Worm (Caenorhabditis elegans) whole organism, L1 larva: ENCODE measurements around the gene F36D3.8.
"Not testable (repeated sequence)": the region's sequence is repeated elsewhere in the genome, so short reads cannot be mapped to it uniquely, and the experiment has no call there.

ENCODE experiments used
- egl-13 ChIP-seq: sonication (generic microtip); optimal IDR thresholded peaks from 2 replicates; lab custom pipeline; 2016; ENCODE audit warnings: missing genotype, missing genetic modification reagents, missing genetic modification characterization, missing compliant biosample characterization
- fos-1 ChIP-seq: fragments of 150-350 bp; optimal IDR thresholded peaks from 2 replicates; lab custom pipeline; 2014; ENCODE audit warnings: missing biosample characterization, missing genetic modification characterization
- nhr-12 ChIP-seq: sonication (generic microtip); optimal IDR thresholded peaks from 2 replicates; lab custom pipeline; 2017; ENCODE audit warnings: missing biosample characterization, missing genetic modification characterization
- nhr-71 ChIP-seq: sonication (generic microtip); optimal IDR thresholded peaks from 2 replicates; lab custom pipeline; 2016; ENCODE audit warnings: mild to moderate bottlenecking, missing genetic modification characterization, moderate library complexity, missing compliant biosample characterization
- nhr-77 ChIP-seq: fragments of 150-350 bp; optimal IDR thresholded peaks from 2 replicates; lab custom pipeline; 2014; ENCODE audit warnings: missing biosample characterization, missing genetic modification characterization

DNA sequence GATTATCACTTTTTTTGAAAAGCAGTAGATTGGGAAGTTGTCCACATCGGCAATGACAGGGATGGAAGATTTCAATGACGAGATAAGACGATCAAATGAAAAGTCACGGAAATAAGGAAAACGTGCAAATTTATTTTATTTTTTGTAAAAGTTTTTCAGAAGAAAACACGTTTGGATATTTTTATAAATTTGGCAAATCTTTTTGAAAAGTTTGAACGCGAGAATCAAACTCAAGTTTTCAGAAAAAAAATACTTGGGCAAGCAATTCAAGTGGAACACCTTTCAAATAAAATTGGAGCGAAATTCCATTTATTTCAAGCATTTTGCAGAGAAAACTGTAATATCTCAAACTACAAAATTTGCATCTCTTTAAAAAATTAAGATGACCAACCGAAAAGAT is 11.8 kb upstream of the F36D3.8 start, which contains the start of gene F36D3.5:
- TF ChIP-seq nhr-77 (tag; lab: Kevin White, UChicago); nhr-71 (tag; lab: Kevin White, UChicago); egl-13 (tag; lab: Kevin White, UChicago); fos-1 (tag; lab: Kevin White, UChicago); nhr-12: not testable (repeated sequence)
